Worm (Caenorhabditis elegans) whole organism, L4 larva: Measurements from ENCODE around the gene cyp-33C8.

Source experiments
- D1046.2 ChIP-seq: fragments of 200-800 bp; sonication (Bioruptor generic); IDR thresholded peaks from 2 replicates; pipeline ENCODE4 v1.3.6; 2022; ENCODE audit warnings: missing genetic modification characterization, missing compliant biosample characterization
- snpc-4 ChIP-seq: fragments of 150-350 bp; optimal IDR thresholded peaks from 2 replicates; lab custom pipeline; 2014; ENCODE audit warnings: missing biosample characterization, missing genetic modification characterization

DNA sequence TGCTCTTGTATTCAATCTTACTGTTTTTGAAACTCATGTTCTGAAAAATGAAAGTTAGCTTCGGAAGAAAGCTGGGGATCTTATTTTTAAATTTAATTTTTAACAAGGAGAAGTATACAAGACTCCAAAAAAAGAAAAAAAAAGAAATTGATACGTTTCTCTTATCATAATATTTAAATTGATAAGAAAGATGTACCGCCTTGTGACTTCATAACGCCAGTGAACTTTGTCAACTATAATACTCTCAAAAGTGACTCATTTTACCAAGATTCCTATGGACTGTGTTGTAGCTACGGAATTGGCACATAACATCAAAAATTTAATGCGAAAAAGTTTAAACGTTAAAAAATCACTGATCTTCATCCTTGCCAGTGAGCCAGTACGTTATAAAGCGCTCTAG is 48.4 kb upstream of the cyp-33C8 start:
- TF ChIP-seq D1046.2 (GFP tag; lab: Robert Waterston, UW) (no peak), snpc-4 (no peak)
